Worm (Caenorhabditis elegans): ENCODE results near the gene trh-1.
A peak's percentile ranks its signal among the peaks of the same experiment; 100 is the strongest.

The trh-1 gene

DNA sequence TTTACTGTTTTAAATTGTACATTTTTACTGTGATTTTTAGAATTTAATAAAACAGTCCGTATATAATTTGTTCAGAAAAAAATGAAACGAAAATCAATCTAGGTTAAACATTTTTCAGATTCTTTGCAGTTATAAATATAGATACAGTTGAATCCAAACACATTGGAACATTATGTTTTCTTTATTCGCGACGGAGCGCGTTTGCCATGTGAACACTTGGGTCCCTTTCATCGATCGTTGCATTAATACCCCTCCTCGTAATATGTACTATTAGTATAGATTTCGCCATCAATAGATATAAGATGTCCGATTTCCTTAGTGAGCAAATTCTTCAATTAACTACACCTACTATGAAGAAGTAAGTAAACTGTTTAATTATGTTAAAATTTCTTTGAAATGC lies 33.4 kb upstream of the trh-1 start, which contains the start of gene C49C3.8:
TSS of gene C49C3.8 (plus strand) at position 173 of the 400 bp plus-strand sequence.
- no peak for TF ChIP-seq nhr-28 (tag; optimal IDR thresholded peaks at IDR 0.05)
- TF ChIP-seq mdl-1 (tag; optimal IDR thresholded peaks at IDR 0.05): no peak
- TF ChIP-seq egl-5 (tag; optimal IDR thresholded peaks at IDR 0.05): peak; percentile 14
- TF ChIP-seq R02D3.7 (tag; optimal IDR thresholded peaks at IDR 0.05): no peak
- peak; percentile 26 for TF ChIP-seq pha-4 (tag; optimal IDR thresholded peaks at IDR 0.05)
- TF ChIP-seq ceh-16 (tag; optimal IDR thresholded peaks at IDR 0.05): no peak
- TF ChIP-seq nhr-67 (tag; optimal IDR thresholded peaks at IDR 0.05): no peak
- no peak for TF ChIP-seq skn-1 (tag; optimal IDR thresholded peaks at IDR 0.05)
- TF ChIP-seq nhr-76 (tag; optimal IDR thresholded peaks at IDR 0.05): no peak
- TF ChIP-seq tbx-2 (tag; optimal IDR thresholded peaks at IDR 0.05): no peak
- TF ChIP-seq nhr-43 (tag; optimal IDR thresholded peaks at IDR 0.05; ENCODE audit: poor library complexity, severe bottlenecking): no peak
- TF ChIP-seq lin-39 (tag; optimal IDR thresholded peaks at IDR 0.05): no peak
- TF ChIP-seq snpc-4 (tag; optimal IDR thresholded peaks at IDR 0.05): no peak
- TF ChIP-seq aly-2 (tag; optimal IDR thresholded peaks at IDR 0.05): no peak
- TF ChIP-seq elt-2 (tag; optimal IDR thresholded peaks at IDR 0.05): no peak
- TF ChIP-seq nfya-1 (tag; optimal IDR thresholded peaks at IDR 0.05; ENCODE audit: insufficient read depth): peak; percentile 24
- no peak for TF ChIP-seq ztf-4 (tag; optimal IDR thresholded peaks at IDR 0.05)
- no peak for TF ChIP-seq unc-39 (tag; optimal IDR thresholded peaks at IDR 0.05)
- no peak for TF ChIP-seq lin-15B (tag; optimal IDR thresholded peaks at IDR 0.05)
- TF ChIP-seq mml-1 (tag; optimal IDR thresholded peaks at IDR 0.05): no peak
- TF ChIP-seq jun-1 (tag; optimal IDR thresholded peaks at IDR 0.05): no peak
- TF ChIP-seq ztf-11 (tag; optimal IDR thresholded peaks at IDR 0.05): no peak
- no peak for TF ChIP-seq ama-1 (optimal IDR thresholded peaks at IDR 0.05)
- no peak for TF ChIP-seq zag-1 (tag; optimal IDR thresholded peaks at IDR 0.05)
- TF ChIP-seq ceh-82 (tag; optimal IDR thresholded peaks at IDR 0.05): no peak
- TF ChIP-seq lsy-12 (tag; optimal IDR thresholded peaks at IDR 0.05): no peak
- no peak for TF ChIP-seq nhr-77 (tag; optimal IDR thresholded peaks at IDR 0.05)

DNA sequence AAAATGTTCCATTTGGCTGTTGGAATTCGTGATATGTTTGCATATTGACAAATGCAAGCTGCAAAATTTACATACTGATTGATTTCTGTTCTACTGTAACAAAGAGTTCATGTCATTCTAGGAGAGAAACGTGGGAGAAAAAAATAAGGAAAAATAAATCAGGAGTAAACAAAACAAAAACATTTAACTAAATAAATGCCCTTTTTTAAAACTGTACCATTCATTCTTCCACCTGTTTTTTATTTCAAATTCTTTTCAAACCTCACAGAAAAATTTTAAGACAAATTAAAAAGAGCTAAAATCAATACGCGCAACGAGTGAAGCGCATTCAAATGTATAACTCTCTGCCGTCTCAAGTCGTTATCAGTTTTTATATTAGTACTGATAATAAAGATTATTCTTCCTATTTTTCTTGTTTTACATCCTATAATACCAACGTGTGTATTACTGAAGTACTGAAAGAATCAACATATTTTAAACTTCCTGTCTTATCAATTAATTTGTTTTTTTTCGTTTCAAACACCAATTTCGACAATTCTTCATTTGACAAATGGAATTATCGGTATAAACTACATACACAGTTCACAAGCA lies 29.4 kb upstream of the trh-1 start, which contains the start of gene C49C3.10:
TSS of gene C49C3.10 (minus strand) at position 51 of the 591 bp plus-strand sequence.
- TF ChIP-seq zag-1 (tag; optimal IDR thresholded peaks at IDR 0.05): no peak
- TF ChIP-seq snpc-4 (tag; optimal IDR thresholded peaks at IDR 0.05): no peak
- no peak for TF ChIP-seq sea-2 (GFP tag; optimal IDR thresholded peaks at IDR 0.05)
- no peak for TF ChIP-seq unc-62 (GFP tag; optimal IDR thresholded peaks at IDR 0.05)
- TF ChIP-seq daf-12 (tag; optimal IDR thresholded peaks at IDR 0.05): no peak
- no peak for TF ChIP-seq hmg-11 (tag; optimal IDR thresholded peaks at IDR 0.05)
- TF ChIP-seq nfya-1 (tag; optimal IDR thresholded peaks at IDR 0.05; ENCODE audit: insufficient read depth): no peak
- no peak for TF ChIP-seq mml-1 (tag; optimal IDR thresholded peaks at IDR 0.05)
- no peak for TF ChIP-seq fkh-2 (tag; optimal IDR thresholded peaks at IDR 0.05)
- peak; percentile 65 for TF ChIP-seq pha-4 (tag; optimal IDR thresholded peaks at IDR 0.05)
- no peak for TF ChIP-seq nhr-11 (tag; optimal IDR thresholded peaks at IDR 0.05)
- TF ChIP-seq jun-1 (tag; optimal IDR thresholded peaks at IDR 0.05): peak; percentile 80
- TF ChIP-seq ztf-11 (tag; optimal IDR thresholded peaks at IDR 0.05): no peak
- peak; percentile 94 for TF ChIP-seq elt-2 (tag; optimal IDR thresholded peaks at IDR 0.05)
- no peak for TF ChIP-seq ceh-28 (tag; optimal IDR thresholded peaks at IDR 0.05)
- no peak for TF ChIP-seq fos-1 (tag; optimal IDR thresholded peaks at IDR 0.05)
- TF ChIP-seq pqm-1 (tag; optimal IDR thresholded peaks at IDR 0.05): peak; percentile 88
- no peak for TF ChIP-seq skn-1 (tag; optimal IDR thresholded peaks at IDR 0.05)
- no peak for TF ChIP-seq tbx-2 (tag; optimal IDR thresholded peaks at IDR 0.05)
- TF ChIP-seq ztf-4 (tag; optimal IDR thresholded peaks at IDR 0.05): no peak
- TF ChIP-seq lin-39 (tag; optimal IDR thresholded peaks at IDR 0.05): no peak

- TF ChIP-seq nhr-23 (tag; optimal IDR thresholded peaks at IDR 0.05) (no peak), pqm-1 (tag; optimal IDR thresholded peaks at IDR 0.05) (no peak), mml-1 (tag; optimal IDR thresholded peaks at IDR 0.05) (no peak), nfya-1 (tag; optimal IDR thresholded peaks at IDR 0.05; ENCODE audit: insufficient read depth) (no peak), nhr-11 (tag; optimal IDR thresholded peaks at IDR 0.05) (no peak), elt-1 (tag; optimal IDR thresholded peaks at IDR 0.05) (no peak), lin-39 (tag; optimal IDR thresholded peaks at IDR 0.05) (no peak), egl-27 (tag; optimal IDR thresholded peaks at IDR 0.05) (no peak), ZK546.5 (tag; optimal IDR thresholded peaks at IDR 0.05) (no peak), nhr-25 (tag; optimal IDR thresholded peaks at IDR 0.05) (no peak), ama-1 (optimal IDR thresholded peaks at IDR 0.05) (no peak), unc-62 (GFP tag; optimal IDR thresholded peaks at IDR 0.05) (no peak), R02D3.7 (tag; optimal IDR thresholded peaks at IDR 0.05) (no peak), aly-2 (tag; optimal IDR thresholded peaks at IDR 0.05) (no peak), daf-12 (tag; optimal IDR thresholded peaks at IDR 0.05) (no peak), elt-2 (tag; optimal IDR thresholded peaks at IDR 0.05) (no peak), hmg-11 (tag; optimal IDR thresholded peaks at IDR 0.05) (no peak), pha-4 (tag; optimal IDR thresholded peaks at IDR 0.05) (no peak), ceh-16 (tag; optimal IDR thresholded peaks at IDR 0.05) (no peak), ceh-9 (tag; optimal IDR thresholded peaks at IDR 0.05) (no peak)
Measured at ce11 chrIV:17341033-17341432, 27.4 kb upstream of the trh-1 start.

Data from whole organism, L3 larva.